Fruit fly (Drosophila melanogaster) whole organism, embryonic: ENCODE data around the gene Ubi-p63E.

Source experiments
- ATbp ChIP-seq: fragments of 200-800 bp; sonication (Bioruptor generic); optimal IDR thresholded peaks from 2 replicates; lab custom pipeline; 2017; ENCODE audit warnings: missing biosample characterization, mild to moderate bottlenecking, missing genetic modification characterization, missing genetic modification reagents
- Ada2b ChIP-seq: fragments of 200-800 bp; sonication (Bioruptor generic); IDR thresholded peaks from 2 replicates; pipeline ENCODE4 v1.3.6; 2022; ENCODE audit warnings: missing biosample characterization, missing genetic modification characterization
- CG10209 ChIP-seq: fragments of 200-800 bp; sonication (Bioruptor generic); optimal IDR thresholded peaks from 3 replicates; lab custom pipeline; 2017; ENCODE audit warnings: missing biosample characterization, mild to moderate bottlenecking, missing genetic modification characterization, missing genetic modification reagents
- CG10431 ChIP-seq: fragments of 200-800 bp; sonication (Bioruptor generic); optimal IDR thresholded peaks from 3 replicates; lab custom pipeline; 2018; ENCODE audit warnings: missing biosample characterization, mild to moderate bottlenecking, missing genetic modification characterization
- CG12104 ChIP-seq: fragments of 200-800 bp; sonication (Bioruptor generic); optimal IDR thresholded peaks from 3 replicates; lab custom pipeline; 2016; ENCODE audit warnings: missing biosample characterization, missing genetic modification characterization
- CG12299 ChIP-seq: fragments of 200-800 bp; sonication (Bioruptor generic); optimal IDR thresholded peaks from 2 replicates; lab custom pipeline; 2018; ENCODE audit warnings: missing biosample characterization, mild to moderate bottlenecking, missing genetic modification characterization
- CG13287 ChIP-seq: fragments of 200-800 bp; sonication (Bioruptor generic); IDR thresholded peaks from 2 replicates; pipeline ENCODE4 v1.3.6; 2022; ENCODE audit warnings: missing biosample characterization, missing genetic modification characterization; ENCODE audit not compliant: partially characterized antibody
- CG1792 ChIP-seq: fragments of 200-800 bp; sonication (Bioruptor generic); optimal IDR thresholded peaks from 2 replicates; lab custom pipeline; 2016; ENCODE audit warnings: missing biosample characterization, missing genetic modification characterization
- CG18764 ChIP-seq: fragments of 200-800 bp; sonication (Bioruptor generic); optimal IDR thresholded peaks from 3 replicates; lab custom pipeline; 2016; ENCODE audit warnings: missing biosample characterization, missing genetic modification characterization
- CG2129 ChIP-seq: fragments of 200-800 bp; sonication (Bioruptor generic); IDR thresholded peaks from 2 replicates; pipeline ENCODE4 v1.3.6; 2022; ENCODE audit warnings: missing biosample characterization, missing genetic modification characterization; ENCODE audit not compliant: partially characterized antibody
- CG3726 ChIP-seq: fragments of 200-800 bp; sonication (Bioruptor generic); IDR thresholded peaks from 3 replicates; pipeline ENCODE4, ENCODE4 v1.3.6; 2022; ENCODE audit warnings: missing biosample characterization, missing genetic modification characterization
- CG42726 ChIP-seq: fragments of 200-800 bp; sonication (Bioruptor generic); IDR thresholded peaks from 2 replicates; pipeline ENCODE4 v1.3.6; 2022; ENCODE audit warnings: missing biosample characterization, missing genetic modification characterization; ENCODE audit not compliant: partially characterized antibody
- CG6854 ChIP-seq: fragments of 200-800 bp; sonication (Bioruptor generic); optimal IDR thresholded peaks from 3 replicates; lab custom pipeline; 2017; ENCODE audit warnings: missing biosample characterization, mild to moderate bottlenecking, missing genetic modification characterization
- CG8359 ChIP-seq: fragments of 200-800 bp; sonication (Bioruptor generic); optimal IDR thresholded peaks from 2 replicates; lab custom pipeline; 2017; ENCODE audit warnings: missing biosample characterization, mild to moderate bottlenecking, missing genetic modification characterization, borderline replicate concordance
- CG8388 ChIP-seq: fragments of 200-800 bp; sonication (Bioruptor generic); optimal IDR thresholded peaks from 2 replicates; lab custom pipeline; 2019; ENCODE audit warnings: missing biosample characterization, mild to moderate bottlenecking, missing genetic modification characterization, moderate library complexity
- D ChIP-seq, 2 experiments: fragments of 200-800 bp in 1 of 2; fragments of >200 bp in 1 of 2; sonication (Bioruptor generic) in 1 of 2; optimal IDR thresholded peaks; 2 replicates in 1 of 2; 3 replicates in 1 of 2; lab custom pipeline; 2017; ENCODE audit warnings: mild to moderate bottlenecking in 1 of 2, missing biosample characterization in 1 of 2, missing genetic modification characterization in 1 of 2, missing genetic modification reagents in 1 of 2
- Fer2 ChIP-seq: fragments of 200-800 bp; sonication (Bioruptor generic); optimal IDR thresholded peaks from 2 replicates; lab custom pipeline; 2018; ENCODE audit warnings: missing biosample characterization, mild to moderate bottlenecking, missing genetic modification characterization, moderate library complexity
- HHEX ChIP-seq: fragments of 200-800 bp; sonication (Bioruptor generic); optimal IDR thresholded peaks from 3 replicates; lab custom pipeline; 2017; ENCODE audit warnings: missing biosample characterization, mild to moderate bottlenecking, missing genetic modification characterization, missing genetic modification reagents
- HLH4C ChIP-seq: fragments of 200-800 bp; sonication (Bioruptor generic); IDR thresholded peaks from 3 replicates; pipeline ENCODE4 v1.3.6; 2022; ENCODE audit warnings: missing biosample characterization, missing genetic modification characterization; ENCODE audit not compliant: partially characterized antibody
- Jarid2 ChIP-seq: fragments of 200-800 bp; sonication (Bioruptor generic); optimal IDR thresholded peaks from 3 replicates; lab custom pipeline; 2017; ENCODE audit warnings: mild to moderate bottlenecking, missing biosample characterization, missing genetic modification reagents, missing genetic modification characterization
- Mad ChIP-seq: fragments of 200-800 bp; sonication (Bioruptor generic); optimal IDR thresholded peaks from 2 replicates; lab custom pipeline; 2016; ENCODE audit warnings: missing biosample characterization, missing genetic modification characterization
- Myb ChIP-seq: fragments of 200-800 bp; sonication (Bioruptor generic); optimal IDR thresholded peaks from 2 replicates; lab custom pipeline; 2016; ENCODE audit warnings: missing biosample characterization, missing genetic modification characterization
- NFAT ChIP-seq: fragments of 200-800 bp; sonication (Bioruptor generic); IDR thresholded peaks from 2 replicates; pipeline ENCODE4 v1.3.6; 2022; ENCODE audit warnings: missing biosample characterization, missing genetic modification characterization
- NK7.1 ChIP-seq: fragments of 200-800 bp; sonication (Bioruptor generic); optimal IDR thresholded peaks from 3 replicates; lab custom pipeline; 2016; ENCODE audit warnings: missing biosample characterization, missing genetic modification characterization
- Oli ChIP-seq: fragments of 200-800 bp; sonication (Bioruptor generic); optimal IDR thresholded peaks from 2 replicates; lab custom pipeline; 2018; ENCODE audit warnings: missing biosample characterization, mild to moderate bottlenecking, missing genetic modification characterization, moderate library complexity
- Opbp ChIP-seq: fragments of 200-800 bp; sonication (Bioruptor generic); IDR thresholded peaks from 3 replicates; pipeline ENCODE4 v1.3.6; 2022; ENCODE audit warnings: missing biosample characterization, missing genetic modification characterization; ENCODE audit not compliant: partially characterized antibody
- PHDP ChIP-seq: fragments of 200-800 bp; sonication (Bioruptor generic); optimal IDR thresholded peaks from 3 replicates; lab custom pipeline; 2018; ENCODE audit warnings: missing biosample characterization, mild to moderate bottlenecking, missing genetic modification characterization, moderate library complexity
- Pdp1 ChIP-seq, 2 experiments: fragments of 200-800 bp; sonication (Bioruptor generic); optimal IDR thresholded peaks; 3 replicates each; lab custom pipeline; 2016; ENCODE audit warnings: missing biosample characterization in 2 of 2, missing genetic modification characterization in 2 of 2, mild to moderate bottlenecking in 1 of 2, moderate library complexity in 1 of 2
- Ssrp ChIP-seq: fragments of 200-800 bp; sonication (Bioruptor generic); optimal IDR thresholded peaks from 2 replicates; lab custom pipeline; 2018; ENCODE audit warnings: missing biosample characterization, mild to moderate bottlenecking, missing genetic modification characterization, moderate library complexity
- YL-1 ChIP-seq: fragments of 200-800 bp; sonication (Bioruptor generic); optimal IDR thresholded peaks from 3 replicates; lab custom pipeline; 2017; ENCODE audit warnings: missing biosample characterization, mild to moderate bottlenecking, missing genetic modification characterization
- abd-A ChIP-seq: fragments of 200-800 bp; sonication (Bioruptor generic); optimal IDR thresholded peaks from 3 replicates; lab custom pipeline; 2019; ENCODE audit warnings: missing biosample characterization, mild to moderate bottlenecking, missing genetic modification characterization, moderate library complexity
- ac ChIP-seq: fragments of 200-800 bp; sonication (Bioruptor generic); optimal IDR thresholded peaks from 3 replicates; lab custom pipeline; 2017; ENCODE audit warnings: missing biosample characterization, mild to moderate bottlenecking, missing genetic modification characterization
- al ChIP-seq: fragments of 200-800 bp; sonication (Bioruptor generic); IDR thresholded peaks from 2 replicates; pipeline ENCODE4 v1.3.6; 2022; ENCODE audit warnings: missing biosample characterization, missing genetic modification characterization
- amos ChIP-seq: fragments of 200-800 bp; sonication (Bioruptor generic); IDR thresholded peaks from 2 replicates; pipeline ENCODE4 v1.3.6; 2022; ENCODE audit warnings: missing biosample characterization, missing genetic modification characterization; ENCODE audit not compliant: partially characterized antibody
- br ChIP-seq: fragments of >200 bp; optimal IDR thresholded peaks from 2 replicates; lab custom pipeline; 2017
- crc ChIP-seq: fragments of 200-800 bp; sonication (Bioruptor generic); optimal IDR thresholded peaks from 2 replicates; lab custom pipeline; 2016; ENCODE audit warnings: missing biosample characterization, missing genetic modification characterization
- dimm ChIP-seq: fragments of 200-800 bp; sonication (Bioruptor generic); IDR thresholded peaks from 2 replicates; pipeline ENCODE4 v1.3.6; 2022; ENCODE audit warnings: missing biosample characterization, missing genetic modification characterization
- disco-r ChIP-seq: fragments of 200-800 bp; sonication (Bioruptor generic); optimal IDR thresholded peaks from 2 replicates; lab custom pipeline; 2016; ENCODE audit warnings: missing biosample characterization, missing genetic modification characterization
- fu2 ChIP-seq: fragments of 200-800 bp; sonication (Bioruptor generic); optimal IDR thresholded peaks from 2 replicates; lab custom pipeline; 2016; ENCODE audit warnings: missing biosample characterization, missing genetic modification characterization
- hbn ChIP-seq: fragments of 200-800 bp; sonication (Bioruptor generic); IDR thresholded peaks from 2 replicates; pipeline ENCODE4 v1.3.6; 2022; ENCODE audit warnings: missing biosample characterization, missing genetic modification characterization; ENCODE audit not compliant: partially characterized antibody
- luna ChIP-seq: fragments of 200-800 bp; sonication (Bioruptor generic); optimal IDR thresholded peaks from 2 replicates; lab custom pipeline; 2016; ENCODE audit warnings: missing biosample characterization, missing genetic modification characterization
- mam ChIP-seq: fragments of 200-800 bp; sonication (Bioruptor generic); optimal IDR thresholded peaks from 3 replicates; lab custom pipeline; 2016; ENCODE audit warnings: missing biosample characterization, missing genetic modification characterization
- peb ChIP-seq: fragments of 200-800 bp; sonication (Bioruptor generic); IDR thresholded peaks from 2 replicates; pipeline ENCODE4 v1.3.6; 2022; ENCODE audit warnings: missing biosample characterization, missing genetic modification characterization
- sens ChIP-seq: fragments of 200-800 bp; sonication (Bioruptor generic); peaks from one replicate; lab custom pipeline; 2016; ENCODE audit warnings: missing biosample characterization, missing genetic modification characterization
- sim ChIP-seq: fragments of 200-800 bp; sonication (Bioruptor generic); IDR thresholded peaks from 2 replicates; pipeline ENCODE4 v1.3.6; 2022; ENCODE audit warnings: missing biosample characterization, missing genetic modification characterization
- sima ChIP-seq: fragments of 200-800 bp; sonication (Bioruptor generic); optimal IDR thresholded peaks from 2 replicates; lab custom pipeline; 2016; ENCODE audit warnings: missing biosample characterization, missing genetic modification characterization
- slp2 ChIP-seq: fragments of 200-800 bp; sonication (Bioruptor generic); optimal IDR thresholded peaks from 2 replicates; lab custom pipeline; 2016; ENCODE audit warnings: missing biosample characterization, missing genetic modification characterization
- sob ChIP-seq: fragments of 200-800 bp; sonication (Bioruptor generic); IDR thresholded peaks from 2 replicates; pipeline ENCODE4 v1.3.6; 2022; ENCODE audit warnings: missing biosample characterization, missing genetic modification characterization
- usp ChIP-seq: fragments of >200 bp; optimal IDR thresholded peaks from 2 replicates; lab custom pipeline; 2017; ENCODE audit warnings: missing biosample characterization, missing genetic modification characterization
- zen2 ChIP-seq: fragments of 200-800 bp; sonication (Bioruptor generic); IDR thresholded peaks from 3 replicates; pipeline ENCODE4 v1.3.6; 2022; ENCODE audit warnings: missing biosample characterization, missing genetic modification characterization; ENCODE audit not compliant: partially characterized antibody

The Ubi-p63E gene

dm6 chr3L:3892154-3892624, 10.8 kb downstream of the Ubi-p63E start, which contains the start of gene Fie (continued):
- TF ChIP-seq ATbp (GFP tag; lab: Kevin White, UChicago), result peak; percentile 59
- peak; percentile 17 for TF ChIP-seq Mad (GFP tag; lab: Kevin White, UChicago)
- peak; percentile 80 for TF ChIP-seq Oli (tag; lab: Kevin White, UChicago)
- peak; percentile 66 for TF ChIP-seq Ssrp (tag; lab: Kevin White, UChicago)
- TF ChIP-seq NK7.1 (GFP tag; lab: Kevin White, UChicago), result no peak
- no peak for TF ChIP-seq Opbp (GFP tag; lab: Robert Waterston, UW)
- TF ChIP-seq Myb (GFP tag; lab: Kevin White, UChicago), result peak; percentile 7
- TF ChIP-seq CG2129 (GFP tag; lab: Robert Waterston, UW), result no peak
- no peak for TF ChIP-seq slp2
- TF ChIP-seq Jarid2 (GFP tag; lab: Kevin White, UChicago), result no peak
- peak; percentile 8; the same call in 1 of the 2 replicates for TF ChIP-seq peb (GFP tag; lab: Robert Waterston, UW)
- TF ChIP-seq luna, result no peak
- no peak for TF ChIP-seq CG1792 (GFP tag; lab: Kevin White, UChicago)
- peak; percentile 67 for TF ChIP-seq CG10209 (GFP tag; lab: Kevin White, UChicago)
- TF ChIP-seq hbn, result no peak
- no peak for TF ChIP-seq amos (GFP tag; lab: Robert Waterston, UW)
- no peak for TF ChIP-seq HLH4C (GFP tag; lab: Robert Waterston, UW)
- TF ChIP-seq crc (GFP tag; lab: Kevin White, UChicago), result no peak
- peak; percentile 78 for TF ChIP-seq PHDP
- TF ChIP-seq YL-1, result no peak
- peak; percentile 85 for TF ChIP-seq sens (GFP tag; lab: Kevin White, UChicago)
- peak; percentile 83 for TF ChIP-seq abd-A (tag; lab: Kevin White, UChicago)
- 0 out of 2 replicates have a peak, but pooled peaks have one; percentile 56 for TF ChIP-seq sob (GFP tag; lab: Robert Waterston, UW)
- TF ChIP-seq HHEX (GFP tag; lab: Kevin White, UChicago), result peak; percentile 59
- TF ChIP-seq CG18764 (GFP tag; lab: Kevin White, UChicago), result no peak
- no peak for TF ChIP-seq ac (GFP tag; lab: Kevin White, UChicago)
- no peak for TF ChIP-seq fu2 (GFP tag; lab: Kevin White, UChicago)
- no peak for TF ChIP-seq sima (GFP tag; lab: Kevin White, UChicago)
- TF ChIP-seq CG8359 (GFP tag; lab: Kevin White, UChicago), result no peak
- peak; percentile 33 to 38 for TF ChIP-seq Pdp1 (GFP tag; optimal IDR thresholded peaks at IDR 0.05; lab: Kevin White, UChicago)
- peak; percentile 43 for TF ChIP-seq mam (GFP tag; lab: Kevin White, UChicago)
- no peak for TF ChIP-seq CG42726 (GFP tag; lab: Robert Waterston, UW)
- TF ChIP-seq Ada2b (GFP tag; lab: Robert Waterston, UW), result no peak
- no peak for TF ChIP-seq br (lab: Kevin White, UChicago)
- TF ChIP-seq Fer2 (tag; lab: Kevin White, UChicago), result no peak
- peak; percentile 40 for TF ChIP-seq CG8388 (GFP tag; lab: Kevin White, UChicago)
- TF ChIP-seq sim (GFP tag; lab: Robert Waterston, UW), result no peak
- TF ChIP-seq CG13287 (GFP tag; lab: Robert Waterston, UW), result no peak
- TF ChIP-seq D (optimal IDR thresholded peaks at IDR 0.05; lab: Kevin White, UChicago), result no peak
- TF ChIP-seq D (GFP tag; optimal IDR thresholded peaks at IDR 0.05; lab: Kevin White, UChicago), result peak; percentile 35
- no peak for TF ChIP-seq disco-r (GFP tag; lab: Kevin White, UChicago)
- no peak for TF ChIP-seq dimm (GFP tag; lab: Robert Waterston, UW)
- peak; percentile 70 for TF ChIP-seq CG6854 (GFP tag; lab: Kevin White, UChicago)
- TF ChIP-seq usp, result no peak
- no peak for TF ChIP-seq CG10431
- 0 out of 2 replicates have a peak, but pooled peaks have one; percentile 22 for TF ChIP-seq al (GFP tag; lab: Robert Waterston, UW)
- TF ChIP-seq NFAT (GFP tag; lab: Robert Waterston, UW), result no peak
- peak; percentile 23 for TF ChIP-seq CG12104 (GFP tag; lab: Kevin White, UChicago)
- TF ChIP-seq zen2 (GFP tag; lab: Robert Waterston, UW), result no peak
- TF ChIP-seq CG3726, result no peak
- TF ChIP-seq CG12299, result no peak
